Fruit fly (Drosophila melanogaster) whole organism, embryonic: ENCODE data around the gene CG32246.

ENCODE experiments used
- CG10147 ChIP-seq: fragments of 200-800 bp; sonication (Bioruptor generic); optimal IDR thresholded peaks from 2 replicates; lab custom pipeline; 2019; ENCODE audit warnings: missing biosample characterization, mild to moderate bottlenecking, missing genetic modification characterization, moderate library complexity
- CG10431 ChIP-seq: fragments of 200-800 bp; sonication (Bioruptor generic); optimal IDR thresholded peaks from 3 replicates; lab custom pipeline; 2018; ENCODE audit warnings: missing biosample characterization, mild to moderate bottlenecking, missing genetic modification characterization
- CG10979 ChIP-seq: fragments of 200-800 bp; sonication (Bioruptor generic); optimal IDR thresholded peaks from 2 replicates; lab custom pipeline; 2018; ENCODE audit warnings: missing biosample characterization, mild to moderate bottlenecking, missing genetic modification characterization, moderate library complexity
- CG11085 ChIP-seq: fragments of 200-800 bp; sonication (Bioruptor generic); IDR thresholded peaks from 2 replicates; pipeline ENCODE4 v1.3.6; 2022; ENCODE audit warnings: missing biosample characterization, missing genetic modification characterization
- CG13775 ChIP-seq: fragments of 200-800 bp; sonication (Bioruptor generic); optimal IDR thresholded peaks from 3 replicates; lab custom pipeline; 2017; ENCODE audit warnings: missing biosample characterization, mild to moderate bottlenecking, missing genetic modification characterization
- CG14014 ChIP-seq: fragments of 200-800 bp; sonication (Bioruptor generic); IDR thresholded peaks from 2 replicates; pipeline ENCODE4 v1.3.6; 2022; ENCODE audit warnings: missing biosample characterization, missing genetic modification characterization
- CG17359 ChIP-seq: fragments of 200-800 bp; sonication (Bioruptor generic); optimal IDR thresholded peaks from 3 replicates; lab custom pipeline; 2018; ENCODE audit warnings: missing biosample characterization, mild to moderate bottlenecking, missing genetic modification characterization, moderate library complexity
- CG18476 ChIP-seq: fragments of 200-800 bp; sonication (Bioruptor generic); optimal IDR thresholded peaks from 2 replicates; lab custom pipeline; 2016; ENCODE audit warnings: missing biosample characterization, mild to moderate bottlenecking, missing genetic modification characterization
- CG2199 ChIP-seq: fragments of 200-800 bp; sonication (Bioruptor generic); IDR thresholded peaks from 3 replicates; pipeline ENCODE4 v1.3.6; 2022; ENCODE audit warnings: missing biosample characterization, missing genetic modification characterization
- CG42726 ChIP-seq: fragments of 200-800 bp; sonication (Bioruptor generic); IDR thresholded peaks from 2 replicates; pipeline ENCODE4 v1.3.6; 2022; ENCODE audit warnings: missing biosample characterization, missing genetic modification characterization; ENCODE audit not compliant: partially characterized antibody
- CG4404 ChIP-seq: fragments of 200-800 bp; sonication (Bioruptor generic); IDR thresholded peaks from 2 replicates; pipeline ENCODE4 v1.3.6; 2022; ENCODE audit warnings: missing biosample characterization, missing genetic modification characterization
- CG4730 ChIP-seq: fragments of 200-800 bp; sonication (Bioruptor generic); IDR thresholded peaks from 2 replicates; pipeline ENCODE4 v1.3.6; 2022; ENCODE audit warnings: missing biosample characterization, missing genetic modification characterization
- CG5180 ChIP-seq: fragments of 200-800 bp; sonication (Bioruptor generic); optimal IDR thresholded peaks from 3 replicates; lab custom pipeline; 2017; ENCODE audit warnings: missing biosample characterization, missing genetic modification characterization, mild to moderate bottlenecking, moderate library complexity, missing genetic modification reagents
- CG6272 ChIP-seq: fragments of 200-800 bp; sonication (Bioruptor generic); IDR thresholded peaks from 2 replicates; pipeline ENCODE4 v1.3.6; 2022; ENCODE audit warnings: missing biosample characterization, missing genetic modification characterization
- CG6854 ChIP-seq: fragments of 200-800 bp; sonication (Bioruptor generic); optimal IDR thresholded peaks from 3 replicates; lab custom pipeline; 2017; ENCODE audit warnings: missing biosample characterization, mild to moderate bottlenecking, missing genetic modification characterization
- CG8359 ChIP-seq: fragments of 200-800 bp; sonication (Bioruptor generic); optimal IDR thresholded peaks from 2 replicates; lab custom pipeline; 2017; ENCODE audit warnings: missing biosample characterization, mild to moderate bottlenecking, missing genetic modification characterization, borderline replicate concordance
- CG8924 ChIP-seq: fragments of 200-800 bp; optimal IDR thresholded peaks from 3 replicates; lab custom pipeline; 2019; ENCODE audit warnings: missing biosample characterization, mild to moderate bottlenecking, missing genetic modification characterization, moderate library complexity
- CrebB ChIP-seq: fragments of 200-800 bp; sonication (Bioruptor generic); optimal IDR thresholded peaks from 3 replicates; lab custom pipeline; 2018; ENCODE audit warnings: missing biosample characterization, mild to moderate bottlenecking, missing genetic modification characterization
- HLHmδ ChIP-seq: fragments of 200-800 bp; sonication (Bioruptor generic); optimal IDR thresholded peaks from 2 replicates; lab custom pipeline; 2018; ENCODE audit warnings: missing biosample characterization, mild to moderate bottlenecking, missing genetic modification characterization, moderate library complexity
- Hr3 ChIP-seq: fragments of 200-800 bp; sonication (Bioruptor generic); optimal IDR thresholded peaks from 3 replicates; lab custom pipeline; 2016; ENCODE audit warnings: missing biosample characterization, missing genetic modification characterization
- Lhr ChIP-seq: fragments of 200-800 bp; sonication (Bioruptor generic); optimal IDR thresholded peaks from 3 replicates; lab custom pipeline; 2017; ENCODE audit warnings: mild to moderate bottlenecking, missing biosample characterization, missing genetic modification reagents, missing genetic modification characterization
- Max ChIP-seq: fragments of 200-800 bp; sonication (Bioruptor generic); optimal IDR thresholded peaks from 2 replicates; lab custom pipeline; 2016; ENCODE audit warnings: missing biosample characterization, mild to moderate bottlenecking, missing genetic modification characterization
- Myb ChIP-seq: fragments of 200-800 bp; sonication (Bioruptor generic); optimal IDR thresholded peaks from 2 replicates; lab custom pipeline; 2016; ENCODE audit warnings: missing biosample characterization, missing genetic modification characterization
- PHDP ChIP-seq: fragments of 200-800 bp; sonication (Bioruptor generic); optimal IDR thresholded peaks from 3 replicates; lab custom pipeline; 2018; ENCODE audit warnings: missing biosample characterization, mild to moderate bottlenecking, missing genetic modification characterization, moderate library complexity
- Usf ChIP-seq: fragments of 200-800 bp; sonication (Bioruptor generic); optimal IDR thresholded peaks from 2 replicates; lab custom pipeline; 2017; ENCODE audit warnings: missing genotype, missing biosample characterization, missing genetic modification characterization
- Xrp1 ChIP-seq: fragments of 200-800 bp; sonication (Bioruptor generic); IDR thresholded peaks from 2 replicates; pipeline ENCODE4 v1.3.6; 2022; ENCODE audit warnings: missing biosample characterization, missing genetic modification characterization
- az2 ChIP-seq: fragments of 200-800 bp; sonication (Bioruptor generic); optimal IDR thresholded peaks from 3 replicates; lab custom pipeline; 2016; ENCODE audit warnings: missing biosample characterization, missing genetic modification characterization
- bab2 ChIP-seq: fragments of 200-800 bp; sonication (Bioruptor generic); optimal IDR thresholded peaks from 2 replicates; lab custom pipeline; 2016; ENCODE audit warnings: missing biosample characterization, missing genetic modification characterization
- bigmax ChIP-seq: fragments of 200-800 bp; sonication (Bioruptor generic); optimal IDR thresholded peaks from 2 replicates; lab custom pipeline; 2018; ENCODE audit warnings: missing biosample characterization, mild to moderate bottlenecking, missing genetic modification characterization
- caup ChIP-seq: fragments of 200-800 bp; sonication (Bioruptor generic); optimal IDR thresholded peaks from 3 replicates; lab custom pipeline; 2017; ENCODE audit warnings: missing biosample characterization, mild to moderate bottlenecking, missing genetic modification characterization, moderate library complexity; ENCODE audit not compliant: severe bottlenecking
- chinmo ChIP-seq: fragments of 200-800 bp; sonication (Bioruptor generic); IDR thresholded peaks from 4 replicates; pipeline ENCODE4 v1.3.6; 2022; ENCODE audit warnings: missing biosample characterization, missing genetic modification characterization; ENCODE audit not compliant: partially characterized antibody
- chm ChIP-seq: fragments of 200-800 bp; sonication (Bioruptor generic); IDR thresholded peaks from 2 replicates; pipeline ENCODE4 v1.3.6; 2022; ENCODE audit warnings: missing biosample characterization, missing genetic modification characterization
- chn ChIP-seq: fragments of 200-800 bp; sonication (Bioruptor generic); optimal IDR thresholded peaks from 2 replicates; lab custom pipeline; 2016; ENCODE audit warnings: missing biosample characterization, missing genetic modification characterization
- esg ChIP-seq: fragments of 200-800 bp; sonication (Bioruptor generic); conservative IDR thresholded peaks from 2 replicates; pipeline ENCODE4 v1.3.6; 2022; ENCODE audit warnings: missing biosample characterization, missing genetic modification characterization
- her ChIP-seq: fragments of 200-800 bp; sonication (Bioruptor generic); optimal IDR thresholded peaks from 2 replicates; lab custom pipeline; 2016; ENCODE audit warnings: missing biosample characterization, missing genetic modification characterization
- ind ChIP-seq: fragments of 200-800 bp; sonication (Bioruptor generic); optimal IDR thresholded peaks from 3 replicates; lab custom pipeline; 2016; ENCODE audit warnings: missing biosample characterization, missing genetic modification characterization
- lola ChIP-seq, 3 experiments: fragments of >200 bp in 2 of 3; fragments of 200-800 bp in 1 of 3; sonication (Bioruptor generic) in 1 of 3; optimal IDR thresholded peaks; 2 replicates each; lab custom pipeline; 2017 to 2019; ENCODE audit warnings: missing biosample characterization in 3 of 3, missing genetic modification characterization in 3 of 3, mild to moderate bottlenecking in 1 of 3, moderate library complexity in 1 of 3
- nmo ChIP-seq: fragments of 200-800 bp; sonication (Bioruptor generic); optimal IDR thresholded peaks from 2 replicates; lab custom pipeline; 2018; ENCODE audit warnings: missing biosample characterization, mild to moderate bottlenecking, missing genetic modification characterization, moderate library complexity
- onecut ChIP-seq: fragments of 200-800 bp; sonication (Bioruptor generic); IDR thresholded peaks from 2 replicates; pipeline ENCODE4 v1.3.6; 2022; ENCODE audit warnings: missing biosample characterization, missing genetic modification characterization
- pum ChIP-seq: fragments of 200-800 bp; sonication (Bioruptor generic); optimal IDR thresholded peaks from 2 replicates; lab custom pipeline; 2016; ENCODE audit warnings: missing biosample characterization, missing genetic modification characterization
- sens-2 ChIP-seq: fragments of 200-800 bp; sonication (Bioruptor generic); IDR thresholded peaks from 2 replicates; pipeline ENCODE4 v1.3.6; 2022; ENCODE audit warnings: missing biosample characterization, missing genetic modification characterization
- so ChIP-seq: fragments of 200-800 bp; sonication (Bioruptor generic); IDR thresholded peaks from 3 replicates; pipeline ENCODE4 v1.3.6; 2022; ENCODE audit warnings: missing biosample characterization, missing genetic modification characterization
- stc ChIP-seq: fragments of 200-800 bp; sonication (Bioruptor generic); IDR thresholded peaks from 2 replicates; pipeline ENCODE4 v1.3.6; 2022; ENCODE audit warnings: missing biosample characterization, missing genetic modification characterization
- tio ChIP-seq: fragments of 200-800 bp; sonication (Bioruptor generic); optimal IDR thresholded peaks from 2 replicates; lab custom pipeline; 2017; ENCODE audit warnings: missing biosample characterization, missing genetic modification characterization, inconsistent platforms
- twi ChIP-seq: fragments of 200-800 bp; optimal IDR thresholded peaks from 2 replicates; lab custom pipeline; 2019; ENCODE audit warnings: missing biosample characterization, mild to moderate bottlenecking, missing genetic modification characterization, moderate library complexity
- wek ChIP-seq: fragments of 200-800 bp; sonication (Bioruptor generic); optimal IDR thresholded peaks from 3 replicates; lab custom pipeline; 2018; ENCODE audit warnings: missing biosample characterization, mild to moderate bottlenecking, missing genetic modification characterization, moderate library complexity
- zen2 ChIP-seq: fragments of 200-800 bp; sonication (Bioruptor generic); IDR thresholded peaks from 3 replicates; pipeline ENCODE4 v1.3.6; 2022; ENCODE audit warnings: missing biosample characterization, missing genetic modification characterization; ENCODE audit not compliant: partially characterized antibody
- zfh2 ChIP-seq: fragments of 200-800 bp; sonication (Bioruptor generic); optimal IDR thresholded peaks from 2 replicates; lab custom pipeline; 2016; ENCODE audit warnings: missing biosample characterization, missing genetic modification characterization

CG32246 gene

dm6 chr3L:4624371-4625154, 3.5 kb downstream of the CG32246 start (continued):
- TF ChIP-seq so (GFP tag; lab: Robert Waterston, UW) = peak; percentile 81; the same call in 2 of the 3 replicates
- peak; percentile 88 for TF ChIP-seq chn (GFP tag; lab: Kevin White, UChicago)
- peak; percentile 84 for TF ChIP-seq CG6854 (GFP tag; lab: Kevin White, UChicago)
- peak; percentile 92 for TF ChIP-seq tio (GFP tag; lab: Kevin White, UChicago)
- TF ChIP-seq nmo = peak; percentile 95
- peak; percentile 57 for TF ChIP-seq Usf (GFP tag; lab: Kevin White, UChicago)
- TF ChIP-seq Myb = peak; percentile 74
- peak; percentile 43 for TF ChIP-seq CG10431 (GFP tag; lab: Kevin White, UChicago)
- TF ChIP-seq CG14014 (GFP tag; lab: Robert Waterston, UW) = peak; percentile 88
- peak; percentile 78 for TF ChIP-seq CG5180 (GFP tag; lab: Kevin White, UChicago)
- TF ChIP-seq CG13775 (GFP tag; lab: Kevin White, UChicago) = peak; percentile 88
- TF ChIP-seq CG8359 (GFP tag; lab: Kevin White, UChicago) = peak; percentile 65
- TF ChIP-seq CG10147 (GFP tag; lab: Kevin White, UChicago) = peak; percentile 85
- peak; percentile 83 for TF ChIP-seq stc (GFP tag; lab: Robert Waterston, UW)
- TF ChIP-seq sens-2 (GFP tag; lab: Robert Waterston, UW) = peak; percentile 74
- TF ChIP-seq caup (GFP tag; lab: Kevin White, UChicago) = peak; percentile 85
- peak; percentile 72 for TF ChIP-seq CG8924 (tag; lab: Kevin White, UChicago)
- peak; percentile 67 for TF ChIP-seq CG4404 (GFP tag; lab: Robert Waterston, UW)
- peak; percentile 74 for TF ChIP-seq CG6272
- peak; percentile 87 for TF ChIP-seq Xrp1 (GFP tag; lab: Robert Waterston, UW)
- TF ChIP-seq HLHmδ (GFP tag; lab: Kevin White, UChicago) = no peak
- peak; percentile 43 for TF ChIP-seq Lhr (GFP tag; lab: Kevin White, UChicago)
- peak; percentile 84 for TF ChIP-seq pum (GFP tag; lab: Kevin White, UChicago)
- no peak for TF ChIP-seq zen2 (GFP tag; lab: Robert Waterston, UW)
- TF ChIP-seq Max (GFP tag; lab: Kevin White, UChicago) = peak; percentile 72
- TF ChIP-seq CG4730 (GFP tag; lab: Robert Waterston, UW) = peak; percentile 77
- peak; percentile 26 for TF ChIP-seq wek (GFP tag; lab: Kevin White, UChicago)
- TF ChIP-seq ind (GFP tag; lab: Kevin White, UChicago) = peak; percentile 90
- TF ChIP-seq CG10979 (tag; lab: Kevin White, UChicago) = peak; percentile 91
- peak; percentile 79 for TF ChIP-seq onecut (GFP tag; lab: Robert Waterston, UW)
- TF ChIP-seq bab2 (GFP tag; lab: Kevin White, UChicago) = peak; percentile 92
- TF ChIP-seq CG17359 (tag; lab: Kevin White, UChicago) = peak; percentile 91
- TF ChIP-seq twi (tag; lab: Kevin White, UChicago) = no peak
- TF ChIP-seq chinmo = 0 out of 4 replicates have a peak, but pooled peaks have one; percentile 49
- no peak for TF ChIP-seq CG42726
- TF ChIP-seq esg (GFP tag; lab: Robert Waterston, UW) = peak; percentile 90
- TF ChIP-seq zfh2 (GFP tag; lab: Kevin White, UChicago) = peak; percentile 80
- TF ChIP-seq CG11085 (GFP tag; lab: Robert Waterston, UW) = peak; percentile 75
- peak; percentile 83 for TF ChIP-seq CG2199
- peak; percentile 91 for TF ChIP-seq PHDP (tag; lab: Kevin White, UChicago)
- peak; percentile 72 for TF ChIP-seq chm (GFP tag; lab: Robert Waterston, UW)
- TF ChIP-seq lola (GFP tag; optimal IDR thresholded peaks at IDR 0.05; lab: Kevin White, UChicago) = peak in 1 of 3 experiments; percentile 87
- TF ChIP-seq CrebB = peak; percentile 61
- peak; percentile 90 for TF ChIP-seq az2 (GFP tag; lab: Kevin White, UChicago)
- peak; percentile 66 for TF ChIP-seq her (GFP tag; lab: Kevin White, UChicago)
- peak; percentile 87 for TF ChIP-seq Hr3 (GFP tag; lab: Kevin White, UChicago)
- TF ChIP-seq CG18476 (GFP tag; lab: Kevin White, UChicago) = peak; percentile 83
- TF ChIP-seq bigmax (GFP tag; lab: Kevin White, UChicago) = no peak
